Worm (Caenorhabditis elegans): ENCODE results near the gene cutl-9.

- TF ChIP-seq efl-1 (GFP tag; optimal IDR thresholded peaks at IDR 0.05): no peak
- TF ChIP-seq let-607 (tag; optimal IDR thresholded peaks at IDR 0.05): no peak
Measured at ce11 chrII:10627963-10628362, 5.9 kb downstream of the cutl-9 start, which contains the start of gene M28.8.
